Worm (Caenorhabditis elegans) whole organism, young adult: ENCODE measurements around the gene F36H5.10.
A peak's percentile ranks its signal among the peaks of the same experiment; 100 is the strongest.

Experiments used
- B0261.1 ChIP-seq: sonication (generic microtip); optimal IDR thresholded peaks from 2 replicates; lab custom pipeline; 2016; ENCODE audit warnings: mild to moderate bottlenecking, missing genetic modification characterization, moderate library complexity, missing compliant biosample characterization
- F23B12.7 ChIP-seq: sonication (generic microtip); optimal IDR thresholded peaks from 2 replicates; lab custom pipeline; 2017; ENCODE audit warnings: missing genetic modification characterization, mild to moderate bottlenecking, missing compliant biosample characterization, antibody characterized with exemption, moderate library complexity; ENCODE audit not compliant: insufficient read depth
- F55B11.4 ChIP-seq: sonication (generic microtip); optimal IDR thresholded peaks from 2 replicates; lab custom pipeline; 2016; ENCODE audit warnings: missing compliant biosample characterization, missing genetic modification characterization, borderline replicate concordance; ENCODE audit not compliant: insufficient read depth
- K11D2.4 ChIP-seq: fragments of 200-800 bp; sonication (Bioruptor generic); IDR thresholded peaks from 2 replicates; pipeline ENCODE4 v1.3.6; 2022; ENCODE audit warnings: missing genetic modification reagents, missing genetic modification characterization, missing compliant biosample characterization
- T07F8.4 ChIP-seq: sonication (generic microtip); optimal IDR thresholded peaks from 2 replicates; lab custom pipeline; 2016; ENCODE audit warnings: mild to moderate bottlenecking, missing genetic modification characterization, moderate library complexity, missing compliant biosample characterization
- Y56A3A.18 ChIP-seq: fragments of 200-800 bp; sonication (Bioruptor generic); IDR thresholded peaks from 2 replicates; pipeline ENCODE4 v1.3.6; 2022; ENCODE audit warnings: missing genetic modification reagents, missing genetic modification characterization, missing compliant biosample characterization
- Y67H2A.10 ChIP-seq: fragments of 200-800 bp; sonication (Bioruptor generic); conservative IDR thresholded peaks from 2 replicates; pipeline ENCODE4 v1.3.6; 2022; ENCODE audit warnings: missing genetic modification reagents, missing genetic modification characterization, missing compliant biosample characterization
- Y79H2A.3 ChIP-seq: fragments of 200-800 bp; sonication (Bioruptor generic); conservative IDR thresholded peaks from 2 replicates; pipeline ENCODE4 v1.3.6; 2022; ENCODE audit warnings: missing genetic modification reagents, missing genetic modification characterization, missing compliant biosample characterization
- aptf-2 ChIP-seq: fragments of 200-800 bp; sonication (Bioruptor generic); conservative IDR thresholded peaks from 2 replicates; pipeline ENCODE4 v1.3.6; 2022; ENCODE audit warnings: missing genetic modification reagents, missing genetic modification characterization, missing compliant biosample characterization
- aptf-3 ChIP-seq: fragments of 200-800 bp; sonication (Bioruptor generic); IDR thresholded peaks from 2 replicates; pipeline ENCODE4 v1.3.6; 2022; ENCODE audit warnings: missing genetic modification characterization, missing compliant biosample characterization
- atf-7 ChIP-seq: sonication (generic microtip); optimal IDR thresholded peaks from 2 replicates; lab custom pipeline; 2017; ENCODE audit warnings: mild to moderate bottlenecking, missing genetic modification characterization, missing compliant biosample characterization
- attf-3 ChIP-seq: fragments of 200-800 bp; sonication (Bioruptor generic); conservative IDR thresholded peaks from 2 replicates; pipeline ENCODE4 v1.3.6; 2022; ENCODE audit warnings: missing genetic modification reagents, missing genetic modification characterization, missing compliant biosample characterization
- bed-1 ChIP-seq: fragments of 200-800 bp; sonication (Bioruptor generic); IDR thresholded peaks from 2 replicates; pipeline ENCODE4 v1.3.6; 2022; ENCODE audit warnings: missing genetic modification reagents, missing genetic modification characterization, missing compliant biosample characterization
- ceh-100 ChIP-seq: fragments of 200-800 bp; sonication (Bioruptor generic); IDR thresholded peaks from 2 replicates; pipeline ENCODE4 v1.3.6; 2022; ENCODE audit warnings: missing genetic modification reagents, missing genetic modification characterization, missing compliant biosample characterization
- ceh-27 ChIP-seq: fragments of 200-800 bp; sonication (Bioruptor generic); optimal IDR thresholded peaks from 2 replicates; lab custom pipeline; 2018; ENCODE audit warnings: mild to moderate bottlenecking, missing genetic modification characterization, moderate library complexity, missing compliant biosample characterization
- dox-1 ChIP-seq: fragments of 200-800 bp; sonication (Bioruptor generic); IDR thresholded peaks from 2 replicates; pipeline ENCODE4 v1.3.6; 2022; ENCODE audit warnings: missing genetic modification reagents, missing genetic modification characterization, missing compliant biosample characterization
- dpff-1 ChIP-seq: sonication (generic microtip); optimal IDR thresholded peaks from 2 replicates; lab custom pipeline; 2017; ENCODE audit warnings: mild to moderate bottlenecking, missing genetic modification characterization, missing compliant biosample characterization
- dpl-1 ChIP-seq: fragments of 150-350 bp; optimal IDR thresholded peaks from 2 replicates; lab custom pipeline; 2014; ENCODE audit warnings: missing biosample characterization, missing genetic modification reagents, missing genetic modification characterization
- efl-1 ChIP-seq: fragments of 150-350 bp; optimal IDR thresholded peaks from 2 replicates; lab custom pipeline; 2014; ENCODE audit warnings: missing biosample characterization, missing genetic modification reagents, missing genetic modification characterization
- hlh-26 ChIP-seq: fragments of 200-800 bp; sonication (Bioruptor generic); conservative IDR thresholded peaks from 2 replicates; pipeline ENCODE4 v1.3.6; 2022; ENCODE audit warnings: missing genetic modification reagents, missing genetic modification characterization, missing compliant biosample characterization
- hmg-20 ChIP-seq: fragments of 200-800 bp; sonication (Bioruptor generic); IDR thresholded peaks from 2 replicates; pipeline ENCODE4 v1.3.6; 2022; ENCODE audit warnings: missing genetic modification reagents, missing genetic modification characterization, missing compliant biosample characterization
- hrde-1 ChIP-seq: sonication (generic microtip); optimal IDR thresholded peaks from 2 replicates; lab custom pipeline; 2016; ENCODE audit warnings: missing genetic modification characterization, mild to moderate bottlenecking, missing compliant biosample characterization, moderate library complexity, missing genotype, missing genetic modification reagents, borderline replicate concordance
- let-607 ChIP-seq, 2 experiments: fragments of 200-800 bp in 1 of 2; sonication (Bioruptor generic) in 1 of 2; sonication (generic microtip) in 1 of 2; optimal IDR thresholded peaks; 2 replicates each; lab custom pipeline; 2016 to 2018; ENCODE audit warnings: mild to moderate bottlenecking in 2 of 2, missing compliant biosample characterization in 2 of 2, missing genetic modification characterization in 2 of 2, moderate library complexity in 2 of 2, missing genotype in 1 of 2
- lsy-27 ChIP-seq: sonication (generic microtip); optimal IDR thresholded peaks from 2 replicates; lab custom pipeline; 2017; ENCODE audit warnings: missing genetic modification characterization, mild to moderate bottlenecking, missing compliant biosample characterization, antibody characterized with exemption, missing genotype, borderline replicate concordance; ENCODE audit not compliant: insufficient read depth
- madf-3 ChIP-seq: fragments of 200-800 bp; sonication (Bioruptor generic); IDR thresholded peaks from 2 replicates; pipeline ENCODE4 v1.3.6; 2022; ENCODE audit warnings: missing genetic modification reagents, missing genetic modification characterization, missing compliant biosample characterization
- madf-6 ChIP-seq: fragments of 200-800 bp; sonication (Bioruptor generic); IDR thresholded peaks from 2 replicates; pipeline ENCODE4 v1.3.6; 2022; ENCODE audit warnings: missing genetic modification reagents, missing genetic modification characterization, missing compliant biosample characterization
- mcd-1 ChIP-seq: fragments of 200-800 bp; sonication (Bioruptor generic); IDR thresholded peaks from 2 replicates; pipeline ENCODE4 v1.3.6; 2022; ENCODE audit warnings: missing genetic modification reagents, missing genetic modification characterization, missing compliant biosample characterization
- mel-28 ChIP-seq: sonication (generic microtip); optimal IDR thresholded peaks from 2 replicates; lab custom pipeline; 2016; ENCODE audit warnings: borderline replicate concordance, mild to moderate bottlenecking, missing genetic modification characterization, missing compliant biosample characterization
- mxl-1 ChIP-seq: sonication (generic microtip); optimal IDR thresholded peaks from 2 replicates; lab custom pipeline; 2016; ENCODE audit warnings: missing genetic modification characterization, missing compliant biosample characterization
- nhr-179 ChIP-seq: sonication (generic microtip); optimal IDR thresholded peaks from 2 replicates; lab custom pipeline; 2016; ENCODE audit warnings: mild to moderate bottlenecking, missing genetic modification characterization, missing compliant biosample characterization
- nhr-80 ChIP-seq: sonication (generic microtip); optimal IDR thresholded peaks from 2 replicates; lab custom pipeline; 2016; ENCODE audit warnings: missing genetic modification characterization, missing compliant biosample characterization
- pbrm-1 ChIP-seq: fragments of 200-800 bp; sonication (Bioruptor generic); IDR thresholded peaks from 2 replicates; pipeline ENCODE4 v1.3.6; 2022; ENCODE audit warnings: missing genetic modification reagents, missing genetic modification characterization, missing compliant biosample characterization
- pha-4 ChIP-seq: fragments of 150-350 bp; sonication (generic microtip); optimal IDR thresholded peaks from 2 replicates; lab custom pipeline; 2014; ENCODE audit warnings: missing biosample characterization, missing genetic modification reagents, missing genetic modification characterization
- tbp1 ChIP-seq: fragments of 200-800 bp; sonication (Bioruptor generic); optimal IDR thresholded peaks from 2 replicates; lab custom pipeline; 2018; ENCODE audit warnings: mild to moderate bottlenecking, missing genetic modification characterization, missing compliant biosample characterization
- tlf-1 ChIP-seq: fragments of 200-800 bp; sonication (Bioruptor generic); optimal IDR thresholded peaks from 2 replicates; lab custom pipeline; 2018; ENCODE audit warnings: mild to moderate bottlenecking, missing genetic modification characterization, missing compliant biosample characterization
- unc-62 ChIP-seq: fragments of 150-350 bp; optimal IDR thresholded peaks from 2 replicates; lab custom pipeline; 2014; ENCODE audit warnings: missing biosample characterization, missing genetic modification reagents, missing genetic modification characterization
- xnd-1 ChIP-seq: sonication (generic microtip); optimal IDR thresholded peaks from 2 replicates; lab custom pipeline; 2016; ENCODE audit warnings: missing genotype, missing genetic modification reagents, missing genetic modification characterization, missing compliant biosample characterization
- ztf-22 ChIP-seq: fragments of 200-800 bp; sonication (Bioruptor generic); optimal IDR thresholded peaks from 2 replicates; lab custom pipeline; 2018; ENCODE audit warnings: mild to moderate bottlenecking, missing genetic modification characterization, moderate library complexity, missing compliant biosample characterization
- ztf-6 ChIP-seq: fragments of 200-800 bp; sonication (Bioruptor generic); IDR thresholded peaks from 2 replicates; pipeline ENCODE4 v1.3.6; 2022; ENCODE audit warnings: missing genetic modification reagents, missing genetic modification characterization, missing compliant biosample characterization

Gene F36H5.10

DNA sequence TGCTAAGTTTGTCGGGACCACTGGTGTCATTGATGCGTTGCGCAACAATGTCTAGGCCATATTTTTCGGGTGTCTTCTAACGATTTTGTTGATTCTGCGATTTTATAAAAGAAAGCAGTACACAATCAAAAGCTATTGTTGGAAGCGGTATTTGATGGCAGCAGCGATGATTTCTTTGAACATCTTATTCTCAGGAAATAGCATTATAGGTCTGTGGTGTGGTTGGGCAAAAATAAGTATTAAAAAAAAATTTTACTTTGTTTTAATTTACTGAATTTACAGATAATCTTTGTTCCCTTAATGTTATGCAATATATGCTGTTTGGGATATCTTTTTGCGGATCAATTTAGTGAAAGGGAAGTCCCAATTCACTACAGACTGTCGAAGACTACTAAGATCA lies at the start of gene F36H5.10:
F36H5.10 (plus strand) TSS at position 301 of the 400 bp plus-strand sequence.
- TF ChIP-seq hrde-1 (tag; lab: Kevin White, UChicago) (no peak), xnd-1 (tag; lab: Kevin White, UChicago) (no peak), Y79H2A.3 (GFP tag; lab: Robert Waterston, UW) (no peak), attf-3 (no peak), bed-1 (GFP tag; lab: Robert Waterston, UW) (no peak), atf-7 (tag; lab: Kevin White, UChicago) (no peak), dpl-1 (no peak), lsy-27 (tag; lab: Kevin White, UChicago) (no peak), F23B12.7 (tag; lab: Kevin White, UChicago) (no peak)

DNA sequence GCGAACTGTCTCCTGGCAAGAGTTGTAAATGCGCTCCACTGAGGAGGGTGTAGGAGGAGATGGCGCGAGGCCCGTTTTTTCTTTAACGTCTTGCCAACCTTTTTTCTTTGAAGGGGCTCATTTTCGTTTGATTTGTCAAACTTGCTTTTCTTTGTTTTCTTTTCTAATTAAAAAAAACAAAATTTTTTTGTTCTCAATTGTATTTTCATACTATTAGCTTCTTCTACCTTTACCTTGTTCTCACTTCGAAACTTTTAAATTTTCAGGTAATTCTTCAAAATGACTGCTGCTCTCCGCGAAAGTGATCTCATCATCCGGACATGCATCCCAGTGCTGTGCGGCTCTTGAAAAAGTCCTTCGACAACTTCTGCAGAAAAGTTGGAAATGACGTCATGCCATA lies 47.2 kb upstream of the F36H5.10 start, which contains the start of gene fbxa-184:
fbxa-184 (plus strand) TSS at position 301 of the 400 bp plus-strand sequence.
- TF ChIP-seq aptf-2 (peak; percentile 81), dpff-1 (tag; lab: Kevin White, UChicago) (no peak)

DNA sequence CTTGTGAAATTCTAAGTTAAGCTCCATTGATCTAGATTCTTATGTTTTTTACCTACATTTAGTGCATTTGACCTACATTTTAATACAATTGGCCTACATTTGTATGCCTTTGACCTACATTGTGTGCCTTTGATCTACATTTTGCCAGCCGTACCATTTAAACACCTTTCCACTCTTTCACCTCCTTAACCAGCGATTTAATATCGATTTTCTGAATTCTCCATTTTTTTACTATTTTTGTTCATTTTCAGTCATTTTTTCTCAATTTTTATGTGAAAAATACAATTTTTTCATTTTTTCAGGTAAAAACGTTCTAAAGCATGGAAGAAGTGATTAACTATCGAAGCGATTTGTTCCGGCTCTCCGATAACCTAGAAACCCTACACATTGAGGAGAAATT lies 44.2 kb upstream of the F36H5.10 start, which contains the start of gene btb-7:
btb-7 (plus strand) TSS at position 301 of the 400 bp plus-strand sequence.
- TF ChIP-seq dox-1 (GFP tag; lab: Robert Waterston, UW) (no peak), attf-3 (no peak), T07F8.4 (tag; lab: Kevin White, UChicago) (no peak), efl-1 (GFP tag; lab: Kevin White, UChicago) (peak; percentile 47), mxl-1 (tag; lab: Kevin White, UChicago) (no peak), ztf-22 (GFP tag; lab: Kevin White, UChicago) (no peak)

DNA sequence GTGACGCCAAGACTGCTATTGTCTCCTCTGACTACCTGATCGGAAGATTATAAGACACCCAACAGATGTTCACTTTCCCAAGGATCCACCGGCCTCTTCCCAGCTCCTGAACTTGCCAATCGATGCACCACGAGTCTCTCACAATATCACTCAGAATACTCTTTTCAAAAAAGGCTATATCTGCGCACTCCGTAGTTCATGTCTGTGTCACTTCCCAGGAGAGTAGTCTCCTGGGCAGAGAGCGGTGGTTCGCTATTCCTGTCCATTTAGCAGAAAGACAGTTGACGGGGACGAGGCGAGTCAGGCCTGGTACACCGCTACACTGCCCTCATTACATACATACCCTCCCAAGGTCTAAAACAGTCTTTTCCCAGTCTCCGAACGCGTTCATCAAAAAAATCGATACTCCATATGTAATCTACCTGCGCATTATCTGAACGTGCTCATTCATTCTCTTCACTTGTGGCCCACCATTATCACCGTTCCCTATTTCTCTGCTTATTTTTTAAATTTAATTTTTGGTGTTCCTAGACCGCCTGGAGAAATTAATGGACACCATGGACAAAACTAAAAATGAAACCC lies 42.3 kb upstream of the F36H5.10 start, which contains the start of gene btb-6:
btb-6 (plus strand) TSS at position 532 of the 582 bp plus-strand sequence.
- TF ChIP-seq efl-1 (GFP tag; lab: Kevin White, UChicago) (no peak), nhr-179 (no peak), madf-6 (GFP tag; lab: Robert Waterston, UW) (no peak), mel-28 (tag; lab: Kevin White, UChicago) (no peak), pbrm-1 (GFP tag; lab: Robert Waterston, UW) (no peak), mcd-1 (GFP tag; lab: Robert Waterston, UW) (no peak), aptf-2 (peak; percentile 97), tlf-1 (GFP tag; lab: Kevin White, UChicago) (no peak), bed-1 (GFP tag; lab: Robert Waterston, UW) (0 out of 2 replicates have a peak, but pooled peaks have one; percentile 47), hmg-20 (GFP tag; lab: Robert Waterston, UW) (no peak), ztf-6 (GFP tag; lab: Robert Waterston, UW) (no peak), Y67H2A.10 (GFP tag; lab: Robert Waterston, UW) (no peak), aptf-3 (GFP tag; lab: Robert Waterston, UW) (peak; percentile 87; the same call in 1 of the 2 replicates)

DNA sequence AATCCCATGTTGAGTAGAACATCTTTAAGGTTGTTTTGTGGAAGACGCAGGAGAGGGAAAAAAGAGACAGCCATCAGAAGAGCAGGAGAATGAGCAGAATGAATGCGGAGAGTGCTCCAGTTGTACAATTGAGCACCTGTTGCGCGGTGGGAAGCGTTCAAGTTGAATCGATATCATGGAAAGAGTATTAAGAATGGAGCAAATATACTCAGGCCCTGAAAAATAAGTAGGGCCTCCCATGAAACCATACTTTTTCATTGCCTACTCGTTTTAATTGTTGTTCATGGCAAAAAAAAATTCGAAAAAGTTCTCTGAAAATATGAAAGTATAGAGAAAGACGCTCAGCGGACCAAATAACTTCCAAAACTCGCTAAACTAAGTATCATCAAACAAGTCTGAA lies 38.0 kb upstream of the F36H5.10 start, which contains the start of gene fbxb-48:
fbxb-48 (minus strand) TSS at position 101 of the 400 bp plus-strand sequence.
- no peak for TF ChIP-seq Y56A3A.18 (GFP tag; lab: Robert Waterston, UW)
- no peak for TF ChIP-seq efl-1 (GFP tag; lab: Kevin White, UChicago)
- no peak for TF ChIP-seq nhr-80 (tag; lab: Kevin White, UChicago)
- TF ChIP-seq K11D2.4 (GFP tag; lab: Robert Waterston, UW), result no peak
- TF ChIP-seq tbp1, result no peak
- TF ChIP-seq pha-4, result no peak
- TF ChIP-seq unc-62 (GFP tag; lab: Kevin White, UChicago), result no peak
- no peak for TF ChIP-seq madf-3 (GFP tag; lab: Robert Waterston, UW)
- TF ChIP-seq ceh-27 (GFP tag; lab: Kevin White, UChicago), result no peak
- TF ChIP-seq dox-1 (GFP tag; lab: Robert Waterston, UW), result no peak
- TF ChIP-seq hlh-26 (GFP tag; lab: Robert Waterston, UW), result no peak
- no peak for TF ChIP-seq B0261.1 (tag; lab: Kevin White, UChicago)
- no peak for TF ChIP-seq T07F8.4 (tag; lab: Kevin White, UChicago)
- TF ChIP-seq bed-1 (GFP tag; lab: Robert Waterston, UW), result no peak
- no peak for TF ChIP-seq ceh-100 (GFP tag; lab: Robert Waterston, UW)
- TF ChIP-seq let-607 (tag; optimal IDR thresholded peaks at IDR 0.05; lab: Kevin White, UChicago), result no peak
- TF ChIP-seq F55B11.4 (tag; lab: Kevin White, UChicago), result no peak
- no peak for TF ChIP-seq mel-28 (tag; lab: Kevin White, UChicago)
